Worm (Caenorhabditis elegans) whole organism, late embryonic: ENCODE results near the gene sdz-35.
A peak's percentile ranks its signal among the peaks of the same experiment; 100 is the strongest.
"Not testable (repeated sequence)": the region's sequence is repeated elsewhere in the genome, so short reads cannot be mapped to it uniquely, and the experiment has no call there.

Experiments
- C38D4.7 ChIP-seq: fragments of 200-800 bp; sonication (Bioruptor generic); optimal IDR thresholded peaks from 2 replicates; lab custom pipeline; 2018; ENCODE audit warnings: mild to moderate bottlenecking, missing genetic modification characterization, moderate library complexity, missing compliant biosample characterization
- F13H6.1 ChIP-seq: sonication (generic microtip); optimal IDR thresholded peaks from 2 replicates; lab custom pipeline; 2016; ENCODE audit warnings: missing genetic modification characterization, missing compliant biosample characterization
- K02D7.2 ChIP-seq: sonication (generic microtip); optimal IDR thresholded peaks from 2 replicates; lab custom pipeline; 2017; ENCODE audit warnings: mild to moderate bottlenecking, missing genetic modification characterization, missing compliant biosample characterization
- K09A11.1 ChIP-seq: sonication (generic microtip); optimal IDR thresholded peaks from 2 replicates; lab custom pipeline; 2017; ENCODE audit warnings: antibody characterized with exemption, mild to moderate bottlenecking, missing genetic modification characterization, missing compliant biosample characterization; ENCODE audit not compliant: insufficient read depth
- T23F11.4 ChIP-seq: fragments of 200-800 bp; sonication (Bioruptor generic); optimal IDR thresholded peaks from 2 replicates; lab custom pipeline; 2018; ENCODE audit warnings: mild to moderate bottlenecking, missing genetic modification characterization, missing compliant biosample characterization
- ahr-1 ChIP-seq: sonication (generic microtip); optimal IDR thresholded peaks from 2 replicates; lab custom pipeline; 2016; ENCODE audit warnings: missing genetic modification characterization, missing compliant biosample characterization
- ceh-14 ChIP-seq: sonication (generic microtip); optimal IDR thresholded peaks from 2 replicates; lab custom pipeline; 2016; ENCODE audit warnings: missing genotype, missing genetic modification characterization, missing compliant biosample characterization
- ceh-19 ChIP-seq: fragments of 200-800 bp; sonication (Bioruptor generic); optimal IDR thresholded peaks from 2 replicates; lab custom pipeline; 2018; ENCODE audit warnings: mild to moderate bottlenecking, missing genetic modification characterization, missing compliant biosample characterization
- ceh-2 ChIP-seq: sonication (generic microtip); optimal IDR thresholded peaks from 2 replicates; lab custom pipeline; 2016; ENCODE audit warnings: missing genotype, missing genetic modification characterization, missing compliant biosample characterization
- ceh-22 ChIP-seq: sonication (generic microtip); optimal IDR thresholded peaks from 2 replicates; lab custom pipeline; 2017; ENCODE audit warnings: missing biosample characterization, missing genetic modification characterization
- ceh-30 ChIP-seq: fragments of 150-350 bp; optimal IDR thresholded peaks from 2 replicates; lab custom pipeline; 2014; ENCODE audit warnings: missing biosample characterization, missing genetic modification characterization
- ceh-31 ChIP-seq: sonication (generic microtip); optimal IDR thresholded peaks from 2 replicates; lab custom pipeline; 2016; ENCODE audit warnings: missing genetic modification characterization, missing compliant biosample characterization
- ceh-6 ChIP-seq: fragments of 200-800 bp; sonication (Bioruptor generic); optimal IDR thresholded peaks from 2 replicates; lab custom pipeline; 2018; ENCODE audit warnings: mild to moderate bottlenecking, missing genetic modification characterization, missing compliant biosample characterization
- dmd-4 ChIP-seq: sonication (generic microtip); optimal IDR thresholded peaks from 2 replicates; lab custom pipeline; 2016; ENCODE audit warnings: borderline replicate concordance, missing genetic modification characterization, missing compliant biosample characterization
- elt-2 ChIP-seq: sonication (generic microtip); optimal IDR thresholded peaks from 2 replicates; lab custom pipeline; 2016; ENCODE audit warnings: missing genetic modification reagents, missing genetic modification characterization, missing compliant biosample characterization
- fkh-6 ChIP-seq: sonication (generic microtip); optimal IDR thresholded peaks from 2 replicates; lab custom pipeline; 2016; ENCODE audit warnings: missing genetic modification characterization, missing compliant biosample characterization
- hlh-15 ChIP-seq: sonication (generic microtip); optimal IDR thresholded peaks from 2 replicates; lab custom pipeline; 2016; ENCODE audit warnings: missing genetic modification characterization, missing compliant biosample characterization
- hlh-8 ChIP-seq: sonication (generic microtip); optimal IDR thresholded peaks from 2 replicates; lab custom pipeline; 2016; ENCODE audit warnings: missing genotype, missing genetic modification characterization, missing compliant biosample characterization
- mec-3 ChIP-seq: sonication (generic microtip); optimal IDR thresholded peaks from 2 replicates; lab custom pipeline; 2016; ENCODE audit warnings: borderline replicate concordance, missing genetic modification characterization, missing compliant biosample characterization
- nfya-1 ChIP-seq: sonication (generic microtip); optimal IDR thresholded peaks from 2 replicates; lab custom pipeline; 2017; ENCODE audit warnings: missing genetic modification characterization, mild to moderate bottlenecking, missing compliant biosample characterization, antibody characterized with exemption, moderate library complexity
- npax-4 ChIP-seq: sonication (generic microtip); optimal IDR thresholded peaks from 2 replicates; lab custom pipeline; 2016; ENCODE audit warnings: missing genetic modification characterization, missing compliant biosample characterization
- pag-3 ChIP-seq: sonication (generic microtip); optimal IDR thresholded peaks from 2 replicates; lab custom pipeline; 2016; ENCODE audit warnings: missing compliant biosample characterization, missing genetic modification characterization, borderline replicate concordance
- pat-9 ChIP-seq: fragments of 200-800 bp; sonication (Bioruptor generic); optimal IDR thresholded peaks from 2 replicates; lab custom pipeline; 2018; ENCODE audit warnings: mild to moderate bottlenecking, missing genetic modification characterization, moderate library complexity, missing compliant biosample characterization
- pax-1 ChIP-seq: fragments of 150-350 bp; optimal IDR thresholded peaks from 2 replicates; lab custom pipeline; 2014; ENCODE audit warnings: missing biosample characterization, missing genetic modification characterization
- pqm-1 ChIP-seq: sonication (generic microtip); optimal IDR thresholded peaks from 2 replicates; lab custom pipeline; 2016; ENCODE audit warnings: missing genetic modification characterization, missing compliant biosample characterization
- sox-4 ChIP-seq: sonication (generic microtip); optimal IDR thresholded peaks from 2 replicates; lab custom pipeline; 2017; ENCODE audit warnings: mild to moderate bottlenecking, missing genetic modification characterization, inconsistent platforms, missing compliant biosample characterization
- tbx-2 ChIP-seq: sonication (generic microtip); optimal IDR thresholded peaks from 2 replicates; lab custom pipeline; 2016; ENCODE audit warnings: missing genetic modification characterization, missing compliant biosample characterization
- tbx-7 ChIP-seq: sonication (generic microtip); optimal IDR thresholded peaks from 2 replicates; lab custom pipeline; 2016; ENCODE audit warnings: missing genotype, missing genetic modification characterization, missing compliant biosample characterization
- ttx-3 ChIP-seq: sonication (generic microtip); optimal IDR thresholded peaks from 2 replicates; lab custom pipeline; 2016; ENCODE audit warnings: missing genetic modification reagents, missing genetic modification characterization, missing compliant biosample characterization
- unc-3 ChIP-seq, 2 experiments: fragments of 200-800 bp in 1 of 2; sonication (Bioruptor generic) in 1 of 2; sonication (generic microtip) in 1 of 2; conservative IDR thresholded peaks in 1 of 2; optimal IDR thresholded peaks in 1 of 2; 2 replicates each; pipeline versions ENCODE4 v1.3.6 to Lab custom; 2016 to 2022; ENCODE audit warnings: missing compliant biosample characterization in 2 of 2, missing genetic modification characterization in 2 of 2, missing genetic modification reagents in 1 of 2

Gene sdz-35

ce11 chrII:3203415-3203814 is 5.2 kb downstream of the sdz-35 start, which contains the start of gene sri-50:
sri-50 (plus strand) TSS chrII:3203715.
- no peak for TF ChIP-seq pax-1 (tag; lab: Kevin White, UChicago)
- no peak for TF ChIP-seq ceh-6
- no peak for TF ChIP-seq ceh-2 (tag; lab: Kevin White, UChicago)
- TF ChIP-seq unc-3 (GFP tag; conservative IDR thresholded peaks at IDR 0.05; lab: Robert Waterston, UW): no peak
- TF ChIP-seq unc-3 (tag; optimal IDR thresholded peaks at IDR 0.05; lab: Kevin White, UChicago): no peak

ce11 chrII:3202519-3202918 is 6.1 kb downstream of the sdz-35 start, which contains the start of gene sri-53:
sri-53 (minus strand) TSS chrII:3202619.
- no peak for TF ChIP-seq hlh-8
- no peak for TF ChIP-seq sox-4 (tag; lab: Kevin White, UChicago)
- no peak for TF ChIP-seq tbx-7 (tag; lab: Kevin White, UChicago)
- TF ChIP-seq F13H6.1 (tag; lab: Kevin White, UChicago): no peak
- no peak for TF ChIP-seq ceh-19 (GFP tag; lab: Kevin White, UChicago)
- no peak for TF ChIP-seq fkh-6
- no peak for TF ChIP-seq ceh-31 (tag; lab: Kevin White, UChicago)
- TF ChIP-seq ceh-14: no peak
- TF ChIP-seq unc-3 (GFP tag; conservative IDR thresholded peaks at IDR 0.05; lab: Robert Waterston, UW): no peak
- TF ChIP-seq unc-3 (tag; optimal IDR thresholded peaks at IDR 0.05; lab: Kevin White, UChicago): no peak
- TF ChIP-seq K02D7.2 (tag; lab: Kevin White, UChicago): no peak
- TF ChIP-seq hlh-15 (tag; lab: Kevin White, UChicago): no peak
- no peak for TF ChIP-seq ceh-30 (tag; lab: Kevin White, UChicago)

DNA sequence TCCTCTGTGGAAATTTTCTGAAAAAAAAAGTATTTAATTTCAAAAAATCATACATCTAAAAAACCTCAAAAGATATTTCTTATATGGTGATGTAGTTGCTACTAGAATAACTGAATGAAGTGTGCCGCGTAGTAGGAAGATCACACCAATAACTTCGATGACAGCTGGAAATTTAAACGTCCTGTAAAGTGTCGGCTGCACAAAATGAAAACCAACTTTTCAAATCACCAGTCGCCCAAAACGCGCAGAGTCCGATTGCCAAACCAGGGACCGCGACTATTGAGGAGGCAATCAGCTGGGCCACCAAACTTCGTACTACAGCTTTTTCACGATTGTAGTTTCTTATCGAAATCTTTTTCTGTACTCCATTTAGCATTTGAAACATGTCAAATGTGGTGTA is 7.3 kb downstream of the sdz-35 start, which contains the start of gene sri-48:
TSS of gene sri-48 (minus strand) at position 101 of the 400 bp plus-strand sequence.
- not testable (repeated sequence) for TF ChIP-seq nfya-1; T23F11.4 (GFP tag; lab: Kevin White, UChicago); npax-4 (tag; lab: Kevin White, UChicago)

- TF ChIP-seq pat-9 (tag; lab: Kevin White, UChicago): no peak
- TF ChIP-seq C38D4.7: no peak
- no peak for TF ChIP-seq ceh-22 (tag; lab: Kevin White, UChicago)
- no peak for TF ChIP-seq ahr-1 (tag; lab: Kevin White, UChicago)
- TF ChIP-seq mec-3: no peak
- no peak for TF ChIP-seq elt-2 (tag; lab: Kevin White, UChicago)
- no peak for TF ChIP-seq hlh-8
- TF ChIP-seq F13H6.1 (tag; lab: Kevin White, UChicago): no peak
- TF ChIP-seq pqm-1 (tag; lab: Kevin White, UChicago): no peak
- no peak for TF ChIP-seq tbx-2 (tag; lab: Kevin White, UChicago)
- TF ChIP-seq K02D7.2 (tag; lab: Kevin White, UChicago): no peak
Measured at ce11 chrII:3198998-3199397, 9.6 kb downstream of the sdz-35 start, which contains the start of gene sri-51. sri-51 (minus strand) TSS chrII:3199098.

DNA sequence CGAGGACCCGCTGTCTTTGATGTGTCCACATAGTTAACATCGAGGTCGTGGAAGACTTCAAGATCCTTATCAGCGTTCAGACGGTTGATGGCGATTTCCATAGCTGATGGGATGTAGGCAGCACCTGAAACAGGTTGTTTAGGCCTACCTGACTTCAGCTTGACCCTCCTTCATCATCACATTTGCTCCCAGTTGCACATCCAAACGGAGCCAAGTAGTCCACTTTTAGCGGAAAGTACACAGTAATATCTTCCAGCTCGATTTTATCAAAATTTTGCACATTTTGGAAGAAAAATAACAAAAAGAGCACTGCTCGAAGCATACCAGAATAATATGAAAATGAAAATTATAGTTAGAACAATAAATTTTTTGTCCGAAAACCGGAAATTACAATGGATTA is 11.6 kb downstream of the sdz-35 start, which contains the start of gene gcy-15:
TSS of gene gcy-15 (minus strand) at position 101 of the 400 bp plus-strand sequence.
- TF ChIP-seq K09A11.1: no peak
- TF ChIP-seq dmd-4: no peak
- no peak for TF ChIP-seq nfya-1
- no peak for TF ChIP-seq C38D4.7
- TF ChIP-seq ceh-31 (tag; lab: Kevin White, UChicago): no peak

ce11 chrII:3195739-3196138 is 12.8 kb downstream of the sdz-35 start:
- TF ChIP-seq pag-3: no peak
- peak; percentile 13 for TF ChIP-seq mec-3
- TF ChIP-seq pax-1 (tag; lab: Kevin White, UChicago): no peak

ce11 chrII:3191544-3191943 is 17.0 kb downstream of the sdz-35 start, which contains the start of gene Y27F2A.9:
Y27F2A.9 (minus strand) TSS chrII:3191644.
- TF ChIP-seq nfya-1; pax-1 (tag; lab: Kevin White, UChicago); ttx-3 (tag; lab: Kevin White, UChicago): not testable (repeated sequence)
- TF ChIP-seq, all 69 proteins: peak for 0; not testable (repeated sequence) for 69
